Worm (Caenorhabditis elegans) whole organism, L4 larva: ENCODE results near the gene T19D2.3.

Experiments used
- D1046.2 ChIP-seq: fragments of 200-800 bp; sonication (Bioruptor generic); IDR thresholded peaks from 2 replicates; pipeline ENCODE4 v1.3.6; 2022; ENCODE audit warnings: missing genetic modification characterization, missing compliant biosample characterization
- R02D3.7 ChIP-seq: fragments of 150-350 bp; sonication (generic microtip); optimal IDR thresholded peaks from 3 replicates; lab custom pipeline; 2014; ENCODE audit warnings: missing biosample characterization, missing genetic modification characterization
- Y48G9A.11 ChIP-seq: fragments of 200-800 bp; sonication (Bioruptor generic); IDR thresholded peaks from 2 replicates; pipeline ENCODE4 v1.3.6; 2022; ENCODE audit warnings: missing genetic modification reagents, missing genetic modification characterization, missing compliant biosample characterization
- ces-1 ChIP-seq: fragments of 150-350 bp; sonication (generic microtip); optimal IDR thresholded peaks from 4 replicates; lab custom pipeline; 2014; ENCODE audit warnings: missing biosample characterization, missing genetic modification reagents, missing genetic modification characterization
- cey-2 ChIP-seq: sonication (generic microtip); optimal IDR thresholded peaks from 3 replicates; lab custom pipeline; 2017; ENCODE audit warnings: missing genetic modification characterization, mild to moderate bottlenecking, missing compliant biosample characterization, antibody characterized with exemption, borderline replicate concordance; ENCODE audit not compliant: insufficient read depth
- nhr-77 ChIP-seq: fragments of 150-350 bp; optimal IDR thresholded peaks from 2 replicates; lab custom pipeline; 2014; ENCODE audit warnings: missing biosample characterization, missing genetic modification characterization
- spr-3 ChIP-seq: fragments of 200-800 bp; sonication (Bioruptor generic); optimal IDR thresholded peaks from 2 replicates; lab custom pipeline; 2018; ENCODE audit warnings: mild to moderate bottlenecking, missing genetic modification characterization, missing compliant biosample characterization

ce11 chrX:3988575-3988974, 49.5 kb downstream of the T19D2.3 start:
- TF ChIP-seq spr-3 (GFP tag; lab: Kevin White, UChicago) = no peak
- TF ChIP-seq D1046.2 (GFP tag; lab: Robert Waterston, UW) = no peak
- no peak for TF ChIP-seq cey-2 (tag; lab: Kevin White, UChicago)
- TF ChIP-seq Y48G9A.11 (GFP tag; lab: Robert Waterston, UW) = no peak
- TF ChIP-seq nhr-77 (tag; lab: Kevin White, UChicago) = no peak
- no peak for TF ChIP-seq R02D3.7 (tag; lab: Kevin White, UChicago)
- no peak for TF ChIP-seq ces-1 (GFP tag; lab: Kevin White, UChicago)
